Fruit fly (Drosophila melanogaster) whole organism, embryonic: ENCODE measurements around the gene CG2854.
A peak's percentile ranks its signal among the peaks of the same experiment; 100 is the strongest.

Source experiments
- Awh ChIP-seq: fragments of 200-800 bp; sonication (Bioruptor generic); IDR thresholded peaks from 2 replicates; pipeline ENCODE4, ENCODE4 v1.3.6; 2022; ENCODE audit warnings: missing biosample characterization, missing genetic modification characterization
- B-H1 ChIP-seq: fragments of 200-800 bp; sonication (Bioruptor generic); IDR thresholded peaks from 3 replicates; pipeline ENCODE4 v1.3.6; 2022; ENCODE audit warnings: missing biosample characterization, missing genetic modification characterization
- Bteb2 ChIP-seq: fragments of 200-800 bp; sonication (Bioruptor generic); optimal IDR thresholded peaks from 2 replicates; lab custom pipeline; 2016; ENCODE audit warnings: missing biosample characterization, missing genetic modification characterization
- CG10209 ChIP-seq: fragments of 200-800 bp; sonication (Bioruptor generic); optimal IDR thresholded peaks from 3 replicates; lab custom pipeline; 2017; ENCODE audit warnings: missing biosample characterization, mild to moderate bottlenecking, missing genetic modification characterization, missing genetic modification reagents
- CG10366 ChIP-seq: fragments of 200-800 bp; sonication (Bioruptor generic); IDR thresholded peaks from 2 replicates; pipeline ENCODE4 v1.3.6; 2022; ENCODE audit warnings: missing biosample characterization, missing genetic modification characterization
- CG11723 ChIP-seq: fragments of 200-800 bp; sonication (Bioruptor generic); optimal IDR thresholded peaks from 2 replicates; lab custom pipeline; 2017; ENCODE audit warnings: missing biosample characterization, mild to moderate bottlenecking, missing genetic modification characterization
- CG12219 ChIP-seq: fragments of 200-800 bp; sonication (Bioruptor generic); optimal IDR thresholded peaks from 3 replicates; lab custom pipeline; 2018; ENCODE audit warnings: missing biosample characterization, mild to moderate bottlenecking, missing genetic modification characterization
- CG12299 ChIP-seq: fragments of 200-800 bp; sonication (Bioruptor generic); optimal IDR thresholded peaks from 2 replicates; lab custom pipeline; 2018; ENCODE audit warnings: missing biosample characterization, mild to moderate bottlenecking, missing genetic modification characterization
- CG1529 ChIP-seq: fragments of 200-800 bp; sonication (Bioruptor generic); optimal IDR thresholded peaks from 3 replicates; lab custom pipeline; 2018; ENCODE audit warnings: missing biosample characterization, missing genetic modification characterization
- CG1602 ChIP-seq: fragments of 200-800 bp; sonication (Bioruptor generic); optimal IDR thresholded peaks from 3 replicates; lab custom pipeline; 2016; ENCODE audit warnings: missing biosample characterization, missing genetic modification characterization
- CG1603 ChIP-seq: fragments of 200-800 bp; sonication (Bioruptor generic); optimal IDR thresholded peaks from 2 replicates; lab custom pipeline; 2019; ENCODE audit warnings: missing biosample characterization, mild to moderate bottlenecking, missing genetic modification characterization, moderate library complexity
- CG2120 ChIP-seq: fragments of 200-800 bp; sonication (Bioruptor generic); optimal IDR thresholded peaks from 3 replicates; lab custom pipeline; 2016; ENCODE audit warnings: missing biosample characterization, missing genetic modification characterization
- CG32772 ChIP-seq: fragments of 200-800 bp; sonication (Bioruptor generic); IDR thresholded peaks from 2 replicates; pipeline ENCODE4 v1.3.6; 2022; ENCODE audit warnings: missing biosample characterization, missing genetic modification characterization
- CG42726 ChIP-seq: fragments of 200-800 bp; sonication (Bioruptor generic); IDR thresholded peaks from 2 replicates; pipeline ENCODE4 v1.3.6; 2022; ENCODE audit warnings: missing biosample characterization, missing genetic modification characterization; ENCODE audit not compliant: partially characterized antibody
- CG5180 ChIP-seq: fragments of 200-800 bp; sonication (Bioruptor generic); optimal IDR thresholded peaks from 3 replicates; lab custom pipeline; 2017; ENCODE audit warnings: missing biosample characterization, missing genetic modification characterization, mild to moderate bottlenecking, moderate library complexity, missing genetic modification reagents
- CG6791 ChIP-seq: fragments of 200-800 bp; sonication (Bioruptor generic); IDR thresholded peaks from 3 replicates; pipeline ENCODE4 v1.3.6; 2022; ENCODE audit warnings: missing biosample characterization, missing genetic modification characterization; ENCODE audit not compliant: partially characterized antibody
- CG7928 ChIP-seq: fragments of 200-800 bp; sonication (Bioruptor generic); optimal IDR thresholded peaks from 2 replicates; lab custom pipeline; 2017; ENCODE audit warnings: missing biosample characterization, mild to moderate bottlenecking, missing genetic modification characterization
- CG8290 ChIP-seq, 3 experiments: fragments of 200-800 bp; sonication (Bioruptor generic); optimal IDR thresholded peaks; 2 replicates each; lab custom pipeline; 2016 to 2019; ENCODE audit warnings: missing biosample characterization in 3 of 3, missing genetic modification characterization in 3 of 3, mild to moderate bottlenecking in 2 of 3, moderate library complexity in 1 of 3
- Eip74EF ChIP-seq, 2 experiments: fragments of 200-800 bp in 1 of 2; fragments of >200 bp in 1 of 2; sonication (Bioruptor generic) in 1 of 2; optimal IDR thresholded peaks; 2 replicates each; lab custom pipeline; 2017 to 2019; ENCODE audit warnings: missing biosample characterization in 2 of 2, missing genetic modification characterization in 2 of 2, mild to moderate bottlenecking in 1 of 2, moderate library complexity in 1 of 2
- Fer1 ChIP-seq: fragments of 200-800 bp; sonication (Bioruptor generic); optimal IDR thresholded peaks from 2 replicates; lab custom pipeline; 2017; ENCODE audit warnings: missing biosample characterization, mild to moderate bottlenecking, missing genetic modification characterization
- HmgZ ChIP-seq: fragments of 200-800 bp; sonication (Bioruptor generic); optimal IDR thresholded peaks from 2 replicates; lab custom pipeline; 2018; ENCODE audit warnings: missing biosample characterization, mild to moderate bottlenecking, missing genetic modification characterization
- Hmx ChIP-seq: fragments of 200-800 bp; sonication (Bioruptor generic); optimal IDR thresholded peaks from 2 replicates; lab custom pipeline; 2016; ENCODE audit warnings: missing biosample characterization, missing genetic modification characterization
- Lpt ChIP-seq: fragments of >200 bp; optimal IDR thresholded peaks from 2 replicates; lab custom pipeline; 2018; ENCODE audit warnings: missing biosample characterization, missing genetic modification characterization
- Max ChIP-seq: fragments of 200-800 bp; sonication (Bioruptor generic); optimal IDR thresholded peaks from 2 replicates; lab custom pipeline; 2016; ENCODE audit warnings: missing biosample characterization, mild to moderate bottlenecking, missing genetic modification characterization
- Mes4 ChIP-seq: fragments of 200-800 bp; sonication (Bioruptor generic); optimal IDR thresholded peaks from 2 replicates; lab custom pipeline; 2016; ENCODE audit warnings: missing biosample characterization, missing genetic modification characterization
- Myb ChIP-seq: fragments of 200-800 bp; sonication (Bioruptor generic); optimal IDR thresholded peaks from 2 replicates; lab custom pipeline; 2016; ENCODE audit warnings: missing biosample characterization, missing genetic modification characterization
- Nf-YA ChIP-seq: fragments of 200-800 bp; sonication (Bioruptor generic); IDR thresholded peaks from 2 replicates; pipeline ENCODE4 v1.3.6; 2022; ENCODE audit warnings: missing biosample characterization, missing genetic modification characterization
- NfI ChIP-seq: fragments of 200-800 bp; sonication (Bioruptor generic); optimal IDR thresholded peaks from 3 replicates; lab custom pipeline; 2018; ENCODE audit warnings: missing biosample characterization, mild to moderate bottlenecking, missing genetic modification characterization, moderate library complexity
- Rfx ChIP-seq: fragments of 200-800 bp; sonication (Bioruptor generic); IDR thresholded peaks from 2 replicates; pipeline ENCODE4 v1.3.6; 2022; ENCODE audit warnings: missing biosample characterization, missing genetic modification characterization
- Sox100B ChIP-seq: fragments of 200-800 bp; sonication (Bioruptor generic); optimal IDR thresholded peaks from 3 replicates; lab custom pipeline; 2018; ENCODE audit warnings: missing biosample characterization, mild to moderate bottlenecking, missing genetic modification characterization
- bcd ChIP-seq: fragments of 200-800 bp; sonication (Bioruptor generic); optimal IDR thresholded peaks from 2 replicates; lab custom pipeline; 2017; ENCODE audit warnings: missing biosample characterization, mild to moderate bottlenecking, missing genetic modification characterization
- br ChIP-seq: fragments of >200 bp; optimal IDR thresholded peaks from 2 replicates; lab custom pipeline; 2017
- bsh ChIP-seq, 2 experiments: fragments of 200-800 bp; sonication (Bioruptor generic); optimal IDR thresholded peaks; 2 replicates each; lab custom pipeline; 2017 to 2018; ENCODE audit warnings: mild to moderate bottlenecking in 2 of 2, missing biosample characterization in 2 of 2, missing genetic modification characterization in 2 of 2, moderate library complexity in 1 of 2
- btn ChIP-seq: fragments of 200-800 bp; sonication (Bioruptor generic); optimal IDR thresholded peaks from 2 replicates; lab custom pipeline; 2016; ENCODE audit warnings: missing biosample characterization, missing genetic modification characterization
- cato ChIP-seq: fragments of 200-800 bp; sonication (Bioruptor generic); optimal IDR thresholded peaks from 2 replicates; lab custom pipeline; 2016; ENCODE audit warnings: missing biosample characterization, missing genetic modification characterization, borderline replicate concordance
- chm ChIP-seq: fragments of 200-800 bp; sonication (Bioruptor generic); IDR thresholded peaks from 2 replicates; pipeline ENCODE4 v1.3.6; 2022; ENCODE audit warnings: missing biosample characterization, missing genetic modification characterization
- corto ChIP-seq: fragments of 200-800 bp; sonication (Bioruptor generic); optimal IDR thresholded peaks from 2 replicates; lab custom pipeline; 2016; ENCODE audit warnings: missing biosample characterization, mild to moderate bottlenecking, missing genetic modification characterization, moderate library complexity
- croc ChIP-seq: fragments of 200-800 bp; sonication (Bioruptor generic); conservative IDR thresholded peaks from 3 replicates; pipeline ENCODE4 v1.3.6; 2022; ENCODE audit warnings: missing biosample characterization, missing genetic modification characterization
- grn ChIP-seq: fragments of 200-800 bp; sonication (Bioruptor generic); optimal IDR thresholded peaks from 3 replicates; lab custom pipeline; 2017; ENCODE audit warnings: missing biosample characterization, missing genetic modification characterization
- gsb ChIP-seq: fragments of 200-800 bp; sonication (Bioruptor generic); IDR thresholded peaks from 2 replicates; pipeline ENCODE4 v1.3.6; 2022; ENCODE audit warnings: missing biosample characterization, missing genetic modification characterization
- her ChIP-seq: fragments of 200-800 bp; sonication (Bioruptor generic); optimal IDR thresholded peaks from 2 replicates; lab custom pipeline; 2016; ENCODE audit warnings: missing biosample characterization, missing genetic modification characterization
- inv ChIP-seq: fragments of 200-800 bp; sonication (Bioruptor generic); IDR thresholded peaks from 2 replicates; pipeline ENCODE4 v1.3.6; 2022; ENCODE audit warnings: missing biosample characterization, missing genetic modification characterization; ENCODE audit not compliant: partially characterized antibody
- lov ChIP-seq, 2 experiments: fragments of 200-800 bp in 1 of 2; fragments of >200 bp in 1 of 2; sonication (Bioruptor generic) in 1 of 2; IDR thresholded peaks in 1 of 2; optimal IDR thresholded peaks in 1 of 2; 2 replicates in 1 of 2; 3 replicates in 1 of 2; pipeline versions ENCODE4 v1.3.6 to Lab custom; 2017 to 2022; ENCODE audit warnings: missing biosample characterization in 1 of 2, missing genetic modification characterization in 1 of 2
- nmo ChIP-seq: fragments of 200-800 bp; sonication (Bioruptor generic); optimal IDR thresholded peaks from 2 replicates; lab custom pipeline; 2018; ENCODE audit warnings: missing biosample characterization, mild to moderate bottlenecking, missing genetic modification characterization, moderate library complexity
- sob ChIP-seq: fragments of 200-800 bp; sonication (Bioruptor generic); IDR thresholded peaks from 2 replicates; pipeline ENCODE4 v1.3.6; 2022; ENCODE audit warnings: missing biosample characterization, missing genetic modification characterization
- tap ChIP-seq: fragments of 200-800 bp; optimal IDR thresholded peaks from 3 replicates; lab custom pipeline; 2019; ENCODE audit warnings: missing biosample characterization, mild to moderate bottlenecking, missing genetic modification characterization, moderate library complexity
- tgo ChIP-seq: fragments of 200-800 bp; sonication (Bioruptor generic); IDR thresholded peaks from 3 replicates; pipeline ENCODE4 v1.3.6; 2022; ENCODE audit warnings: missing biosample characterization, missing genetic modification characterization
- wdn ChIP-seq: fragments of 200-800 bp; sonication (Bioruptor generic); IDR thresholded peaks from 2 replicates; pipeline ENCODE4 v1.3.6; 2022; ENCODE audit warnings: missing biosample characterization, missing genetic modification characterization
- zf30C ChIP-seq: fragments of 200-800 bp; sonication (Bioruptor generic); optimal IDR thresholded peaks from 3 replicates; lab custom pipeline; 2018; ENCODE audit warnings: missing biosample characterization, mild to moderate bottlenecking, missing genetic modification characterization

The CG2854 gene

dm6 chrX:2329312-2329711, 2.4 kb downstream of the CG2854 start (continued):
- TF ChIP-seq CG42726 (GFP tag; lab: Robert Waterston, UW) (no peak), Bteb2 (peak; percentile 77), corto (no peak), Myb (GFP tag; lab: Kevin White, UChicago) (peak; percentile 61), CG12299 (tag; lab: Kevin White, UChicago) (peak; percentile 38), Awh (GFP tag; lab: Robert Waterston, UW) (peak; percentile 76), CG5180 (GFP tag; lab: Kevin White, UChicago) (peak; percentile 10), Lpt (no peak), B-H1 (GFP tag; lab: Robert Waterston, UW) (peak; percentile 50; the same call in 2 of the 3 replicates), CG1529 (GFP tag; lab: Kevin White, UChicago) (peak; percentile 56), lov (optimal IDR thresholded peaks at IDR 0.05; lab: Kevin White, UChicago) (no peak), lov (GFP tag; IDR thresholded peaks at IDR 0.05; lab: Robert Waterston, UW) (peak; percentile 78; the same call in 2 of the 3 replicates), tgo (GFP tag; lab: Robert Waterston, UW) (peak; percentile 70), Nf-YA (GFP tag; lab: Robert Waterston, UW) (peak; percentile 56), br (no peak), sob (0 out of 2 replicates have a peak, but pooled peaks have one; percentile 31), CG2120 (GFP tag; lab: Kevin White, UChicago) (peak; percentile 86), btn (GFP tag; lab: Kevin White, UChicago) (peak; percentile 21), Rfx (GFP tag; lab: Robert Waterston, UW) (peak; percentile 72), CG7928 (GFP tag; lab: Kevin White, UChicago) (no peak), Max (GFP tag; lab: Kevin White, UChicago) (no peak), CG10366 (GFP tag; lab: Robert Waterston, UW) (peak; percentile 84), Hmx (GFP tag; lab: Kevin White, UChicago) (no peak), CG1602 (GFP tag; lab: Kevin White, UChicago) (peak; percentile 78), CG11723 (GFP tag; lab: Kevin White, UChicago) (peak; percentile 36), Eip74EF (GFP tag; optimal IDR thresholded peaks at IDR 0.05; lab: Kevin White, UChicago) (peak in 1 of 2 experiments; percentile 62), CG8290 (GFP tag; optimal IDR thresholded peaks at IDR 0.05; lab: Kevin White, UChicago) (peak; percentile 11), CG8290 (tag; optimal IDR thresholded peaks at IDR 0.05; lab: Kevin White, UChicago) (peak in 1 of 2 experiments; percentile 31), gsb (GFP tag; lab: Robert Waterston, UW) (0 out of 2 replicates have a peak, but pooled peaks have one; percentile 23), CG32772 (GFP tag; lab: Robert Waterston, UW) (peak; percentile 77), croc (GFP tag; lab: Robert Waterston, UW) (peak; percentile 64; the same call in 2 of the 3 replicates), Mes4 (GFP tag; lab: Kevin White, UChicago) (peak; percentile 79), bsh (GFP tag; optimal IDR thresholded peaks at IDR 0.05; lab: Kevin White, UChicago) (peak in 1 of 2 experiments; percentile 85), grn (GFP tag; lab: Kevin White, UChicago) (no peak), CG6791 (GFP tag; lab: Robert Waterston, UW) (no peak), Fer1 (GFP tag; lab: Kevin White, UChicago) (peak; percentile 68), cato (GFP tag; lab: Kevin White, UChicago) (peak; percentile 46), Sox100B (GFP tag; lab: Kevin White, UChicago) (peak; percentile 37), zf30C (peak; percentile 68), her (peak; percentile 86), HmgZ (no peak), CG12219 (GFP tag; lab: Kevin White, UChicago) (peak; percentile 5), bcd (GFP tag; lab: Kevin White, UChicago) (peak; percentile 15), NfI (peak; percentile 59), CG1603 (tag; lab: Kevin White, UChicago) (peak; percentile 42), CG10209 (GFP tag; lab: Kevin White, UChicago) (peak; percentile 53), nmo (GFP tag; lab: Kevin White, UChicago) (peak; percentile 81), wdn (GFP tag; lab: Robert Waterston, UW) (peak; percentile 59; the same call in 1 of the 2 replicates), inv (GFP tag; lab: Robert Waterston, UW) (no peak), chm (GFP tag; lab: Robert Waterston, UW) (peak; percentile 72; the same call in 1 of the 2 replicates), tap (tag; lab: Kevin White, UChicago) (peak; percentile 50)
